Worm (Caenorhabditis elegans) whole organism, L3 larva: Measurements from ENCODE around the gene Y73C8C.12.

Experiments
- ama-1 ChIP-seq: fragments of 150-350 bp; optimal IDR thresholded peaks from 2 replicates; lab custom pipeline; 2018
- nhr-28 ChIP-seq: fragments of 150-350 bp; optimal IDR thresholded peaks from 2 replicates; lab custom pipeline; 2014; ENCODE audit warnings: missing biosample characterization, missing genetic modification characterization
- snpc-4 ChIP-seq: fragments of 150-350 bp; optimal IDR thresholded peaks from 2 replicates; lab custom pipeline; 2014; ENCODE audit warnings: missing biosample characterization, missing genetic modification characterization

- TF ChIP-seq ama-1 (lab: Kevin White, UChicago) (no peak), snpc-4 (tag; lab: Kevin White, UChicago) (no peak), nhr-28 (no peak)
Observed at ce11 chrV:3124912-3125311, at the start of gene Y73C8C.12.
